Fruit fly (Drosophila melanogaster): Measurements from ENCODE around the gene CG34308.
A peak's percentile ranks its signal among the peaks of the same experiment; 100 is the strongest.

The CG34308 gene

DNA sequence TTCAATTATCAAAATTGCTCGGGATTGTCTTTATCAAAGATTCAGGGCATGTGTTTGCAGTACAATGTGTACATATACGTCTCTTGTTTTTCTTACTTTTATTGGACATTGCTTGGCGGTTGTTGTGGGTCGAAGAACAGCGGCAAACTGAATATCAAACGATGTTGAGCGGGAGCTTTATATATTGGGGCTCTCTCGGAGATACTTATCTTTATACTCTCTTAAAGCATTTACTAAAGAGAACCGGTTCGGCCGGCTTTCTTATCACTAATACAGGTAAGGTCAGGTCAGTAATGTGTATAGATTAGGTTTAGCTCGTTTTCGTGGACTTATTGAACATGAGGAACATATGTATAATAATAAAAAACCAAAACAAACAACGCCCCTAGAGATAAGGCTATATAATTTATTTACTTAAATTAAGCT is 37.7 kb upstream of the CG34308 start, which contains the start of gene CG7966 (continued):
- no peak for TF ChIP-seq cas (GFP tag; IDR thresholded peaks at IDR 0.05)
- no peak for TF ChIP-seq sisA (GFP tag; IDR thresholded peaks at IDR 0.05)
- TF ChIP-seq CG12659 (GFP tag; optimal IDR thresholded peaks at IDR 0.05) = no peak
- 0 out of 3 replicates have a peak, but pooled peaks have one; percentile 41 for TF ChIP-seq otp (GFP tag; IDR thresholded peaks at IDR 0.05)
- TF ChIP-seq fu2 (GFP tag; optimal IDR thresholded peaks at IDR 0.05) = no peak
- TF ChIP-seq inv (GFP tag; IDR thresholded peaks at IDR 0.05; ENCODE audit: partially characterized antibody) = no peak
- TF ChIP-seq NFAT (GFP tag; IDR thresholded peaks at IDR 0.05) = no peak
- no peak for TF ChIP-seq CG10462 (GFP tag; optimal IDR thresholded peaks at IDR 0.05)
- TF ChIP-seq Scr (GFP tag; IDR thresholded peaks at IDR 0.05; ENCODE audit: partially characterized antibody) = no peak
- no peak for TF ChIP-seq Hand (GFP tag; optimal IDR thresholded peaks at IDR 0.05)
- no peak for TF ChIP-seq fru (optimal IDR thresholded peaks at IDR 0.05)
- no peak for TF ChIP-seq twi (tag; optimal IDR thresholded peaks at IDR 0.05)
- peak; percentile 90 for TF ChIP-seq eyg (GFP tag; optimal IDR thresholded peaks at IDR 0.05)
- peak; percentile 66 for TF ChIP-seq ftz-f1 (GFP tag; optimal IDR thresholded peaks at IDR 0.05)
- no peak for TF ChIP-seq CG8388 (GFP tag; optimal IDR thresholded peaks at IDR 0.05)
- TF ChIP-seq chm (GFP tag; IDR thresholded peaks at IDR 0.05) = no peak
- no peak for TF ChIP-seq mld (GFP tag; IDR thresholded peaks at IDR 0.05; ENCODE audit: partially characterized antibody)
- no peak for TF ChIP-seq zen2 (GFP tag; IDR thresholded peaks at IDR 0.05; ENCODE audit: partially characterized antibody)
- TF ChIP-seq CG5180 (GFP tag; optimal IDR thresholded peaks at IDR 0.05) = no peak
- TF ChIP-seq CG1024 (GFP tag; IDR thresholded peaks at IDR 0.05) = no peak
- TF ChIP-seq Hr51 (GFP tag; optimal IDR thresholded peaks at IDR 0.05) = no peak
- no peak for TF ChIP-seq CG11560 (tag; IDR thresholded peaks at IDR 0.05)
- TF ChIP-seq CG12744 (GFP tag; optimal IDR thresholded peaks at IDR 0.05) = no peak
- TF ChIP-seq h (optimal IDR thresholded peaks at IDR 0.05) = no peak
- TF ChIP-seq CG10979 (tag; optimal IDR thresholded peaks at IDR 0.05) = no peak
- no peak for TF ChIP-seq CG6791 (GFP tag; IDR thresholded peaks at IDR 0.05; ENCODE audit: partially characterized antibody)
- TF ChIP-seq gce (GFP tag; IDR thresholded peaks at IDR 0.05) = no peak
- no peak for TF ChIP-seq Stat92E (GFP tag; optimal IDR thresholded peaks at IDR 0.05)
- TF ChIP-seq salm (tag; optimal IDR thresholded peaks at IDR 0.05) = peak; percentile 10
- TF ChIP-seq CG14710 (tag; optimal IDR thresholded peaks at IDR 0.05) = no peak
- no peak for TF ChIP-seq Sin3A (optimal IDR thresholded peaks at IDR 0.05)
- TF ChIP-seq CG9727 (GFP tag; optimal IDR thresholded peaks at IDR 0.05) = peak; percentile 6
- TF ChIP-seq CkIIα-i1 (GFP tag; IDR thresholded peaks at IDR 0.05) = no peak
- TF ChIP-seq Elba2 (GFP tag; optimal IDR thresholded peaks at IDR 0.05) = no peak
- TF ChIP-seq Oaz (GFP tag; IDR thresholded peaks at IDR 0.05) = no peak
- TF ChIP-seq tx (GFP tag; optimal IDR thresholded peaks at IDR 0.05) = no peak
- TF ChIP-seq CG11504 (tag; optimal IDR thresholded peaks at IDR 0.05) = no peak
- TF ChIP-seq prd (optimal IDR thresholded peaks at IDR 0.05) = no peak
- no peak for TF ChIP-seq prd (GFP tag; IDR thresholded peaks at IDR 0.05)
- TF ChIP-seq Myb (GFP tag; optimal IDR thresholded peaks at IDR 0.05) = no peak
- TF ChIP-seq ind (GFP tag; optimal IDR thresholded peaks at IDR 0.05) = no peak
- no peak for TF ChIP-seq CG6175 (GFP tag; IDR thresholded peaks at IDR 0.05)
- TF ChIP-seq Poxn (GFP tag; IDR thresholded peaks at IDR 0.05) = no peak
- TF ChIP-seq Bdp1 (GFP tag; optimal IDR thresholded peaks at IDR 0.05) = no peak
- TF ChIP-seq phol (tag; optimal IDR thresholded peaks at IDR 0.05) = no peak
- 0 out of 3 replicates have a peak, but pooled peaks have one; percentile 30 for TF ChIP-seq CG11456 (GFP tag; IDR thresholded peaks at IDR 0.05)
- no peak for TF ChIP-seq Kr (GFP tag; optimal IDR thresholded peaks at IDR 0.05)
- TF ChIP-seq her (GFP tag; optimal IDR thresholded peaks at IDR 0.05) = no peak
- TF ChIP-seq nerfin-1 (tag; optimal IDR thresholded peaks at IDR 0.05) = no peak
- no peak for TF ChIP-seq H2.0 (GFP tag; IDR thresholded peaks at IDR 0.05)
- TF ChIP-seq sqz (GFP tag; optimal IDR thresholded peaks at IDR 0.05) = no peak
- TF ChIP-seq Spps (tag; optimal IDR thresholded peaks at IDR 0.05) = no peak
- no peak for TF ChIP-seq H15 (GFP tag; IDR thresholded peaks at IDR 0.05)

All from whole organism, embryonic.